Worm (Caenorhabditis elegans) whole organism, L4 larva: ENCODE data around the gene C14B9.10.

ENCODE experiments used
- F10B5.3 ChIP-seq: sonication (generic microtip); optimal IDR thresholded peaks from 2 replicates; lab custom pipeline; 2016; ENCODE audit warnings: mild to moderate bottlenecking, missing genetic modification characterization, missing compliant biosample characterization
- F44E2.7 ChIP-seq: fragments of 200-800 bp; sonication (Bioruptor generic); IDR thresholded peaks from 2 replicates; pipeline ENCODE4 v2.1.2; 2022; ENCODE audit warnings: missing genetic modification characterization, missing compliant biosample characterization
- T20F7.1 ChIP-seq: fragments of 200-800 bp; sonication (Bioruptor generic); optimal IDR thresholded peaks from 2 replicates; lab custom pipeline; 2018; ENCODE audit warnings: mild to moderate bottlenecking, missing genetic modification characterization, missing compliant biosample characterization
- Y48G9A.11 ChIP-seq: fragments of 200-800 bp; sonication (Bioruptor generic); IDR thresholded peaks from 2 replicates; pipeline ENCODE4 v1.3.6; 2022; ENCODE audit warnings: missing genetic modification reagents, missing genetic modification characterization, missing compliant biosample characterization
- Y5F2A.4 ChIP-seq: fragments of 200-800 bp; sonication (Bioruptor generic); optimal IDR thresholded peaks from 2 replicates; lab custom pipeline; 2018; ENCODE audit warnings: mild to moderate bottlenecking, missing genetic modification characterization, missing compliant biosample characterization
- Y75B8A.6 ChIP-seq: fragments of 200-800 bp; sonication (Bioruptor generic); IDR thresholded peaks from 2 replicates; pipeline ENCODE4 v1.3.6; 2022; ENCODE audit warnings: missing genetic modification reagents, missing genetic modification characterization, missing compliant biosample characterization
- arid-1 ChIP-seq: fragments of 200-800 bp; sonication (Bioruptor generic); conservative IDR thresholded peaks from 2 replicates; pipeline ENCODE4 v1.3.6; 2022; ENCODE audit warnings: missing genetic modification reagents, missing genetic modification characterization, missing compliant biosample characterization
- ceh-20 ChIP-seq: fragments of 200-800 bp; sonication (Bioruptor generic); IDR thresholded peaks from 2 replicates; pipeline ENCODE4 v1.3.6; 2022; ENCODE audit warnings: missing genetic modification reagents, missing genetic modification characterization, missing compliant biosample characterization
- ceh-28 ChIP-seq: fragments of 150-350 bp; optimal IDR thresholded peaks from 2 replicates; lab custom pipeline; 2014; ENCODE audit warnings: missing biosample characterization, missing genetic modification reagents, missing genetic modification characterization
- ceh-44 ChIP-seq: fragments of 200-800 bp; sonication (Bioruptor generic); IDR thresholded peaks from 2 replicates; pipeline ENCODE4 v1.3.6; 2022; ENCODE audit warnings: missing genetic modification reagents, missing genetic modification characterization, missing compliant biosample characterization
- ceh-62 ChIP-seq: sonication (generic microtip); optimal IDR thresholded peaks from 2 replicates; lab custom pipeline; 2017; ENCODE audit warnings: missing biosample characterization, missing genetic modification characterization
- ces-1 ChIP-seq: fragments of 150-350 bp; sonication (generic microtip); optimal IDR thresholded peaks from 4 replicates; lab custom pipeline; 2014; ENCODE audit warnings: missing biosample characterization, missing genetic modification reagents, missing genetic modification characterization
- daf-16 ChIP-seq, 3 experiments: sonication (generic microtip); optimal IDR thresholded peaks; 2 replicates each; lab custom pipeline; 2016 to 2017; ENCODE audit warnings: missing genetic modification characterization in 3 of 3, missing genetic modification reagents in 3 of 3, mild to moderate bottlenecking in 2 of 3, missing compliant biosample characterization in 2 of 3, missing biosample characterization in 1 of 3, moderate library complexity in 1 of 3
- dmd-9 ChIP-seq: fragments of 200-800 bp; sonication (Bioruptor generic); IDR thresholded peaks from 2 replicates; pipeline ENCODE4 v1.3.6; 2022; ENCODE audit warnings: missing genetic modification reagents, missing genetic modification characterization, missing compliant biosample characterization
- dpl-1 ChIP-seq: fragments of 150-350 bp; optimal IDR thresholded peaks from 2 replicates; lab custom pipeline; 2014; ENCODE audit warnings: missing biosample characterization, missing genetic modification reagents, missing genetic modification characterization
- dve-1 ChIP-seq: sonication (generic microtip); optimal IDR thresholded peaks from 2 replicates; lab custom pipeline; 2017; ENCODE audit warnings: antibody characterized with exemption, mild to moderate bottlenecking, missing genetic modification characterization, missing compliant biosample characterization; ENCODE audit not compliant: insufficient read depth
- hlh-11 ChIP-seq: fragments of 200-800 bp; sonication (Bioruptor generic); optimal IDR thresholded peaks from 2 replicates; lab custom pipeline; 2018; ENCODE audit warnings: mild to moderate bottlenecking, missing genetic modification characterization, missing compliant biosample characterization
- hlh-30 ChIP-seq: sonication (generic microtip); optimal IDR thresholded peaks from 2 replicates; lab custom pipeline; 2017; ENCODE audit warnings: antibody characterized with exemption, mild to moderate bottlenecking, missing genetic modification characterization, missing compliant biosample characterization; ENCODE audit not compliant: insufficient read depth
- jun-1 ChIP-seq: fragments of 150-350 bp; optimal IDR thresholded peaks from 2 replicates; lab custom pipeline; 2014; ENCODE audit warnings: missing biosample characterization, missing genetic modification reagents, missing genetic modification characterization
- lin-1 ChIP-seq: fragments of 200-800 bp; sonication (Bioruptor generic); IDR thresholded peaks from 2 replicates; pipeline ENCODE4 v1.3.6; 2022; ENCODE audit warnings: missing genetic modification reagents, missing genetic modification characterization, missing compliant biosample characterization
- lin-29 ChIP-seq: fragments of 200-800 bp; sonication (Bioruptor generic); IDR thresholded peaks from 2 replicates; pipeline ENCODE4 v1.3.6; 2022; ENCODE audit warnings: missing genetic modification reagents, missing genetic modification characterization, missing compliant biosample characterization
- lir-3 ChIP-seq: sonication (generic microtip); optimal IDR thresholded peaks from 2 replicates; lab custom pipeline; 2016; ENCODE audit warnings: mild to moderate bottlenecking, missing genetic modification characterization, missing compliant biosample characterization
- lsy-2 ChIP-seq, 2 experiments: fragments of 150-350 bp in 1 of 2; sonication (generic microtip) in 1 of 2; optimal IDR thresholded peaks; 2 replicates each; lab custom pipeline; 2014 to 2017; ENCODE audit warnings: missing biosample characterization in 2 of 2, missing genetic modification characterization in 2 of 2
- madf-5 ChIP-seq, 2 experiments: fragments of 200-800 bp; sonication (Bioruptor generic); IDR thresholded peaks; 2 replicates each; pipeline ENCODE4 v1.3.6; 2022; ENCODE audit warnings: missing compliant biosample characterization in 2 of 2, missing genetic modification characterization in 2 of 2
- mdl-1 ChIP-seq, 2 experiments: fragments of 150-350 bp in 1 of 2; sonication (generic microtip) in 1 of 2; optimal IDR thresholded peaks; 2 replicates each; lab custom pipeline; 2014 to 2017; ENCODE audit warnings: missing biosample characterization in 2 of 2, missing genetic modification characterization in 2 of 2
- mdt-29 ChIP-seq: fragments of 200-800 bp; sonication (Bioruptor generic); IDR thresholded peaks from 2 replicates; pipeline ENCODE4 v1.3.6; 2022; ENCODE audit warnings: missing genetic modification reagents, missing genetic modification characterization, missing compliant biosample characterization
- mes-2 ChIP-seq: sonication (generic microtip); optimal IDR thresholded peaks from 2 replicates; lab custom pipeline; 2016; ENCODE audit warnings: missing genotype, mild to moderate bottlenecking, missing genetic modification characterization, missing compliant biosample characterization; ENCODE audit not compliant: poor library complexity, severe bottlenecking
- nhr-10 ChIP-seq: fragments of 150-350 bp; optimal IDR thresholded peaks from 2 replicates; lab custom pipeline; 2014; ENCODE audit warnings: missing biosample characterization, missing genetic modification characterization
- nhr-11 ChIP-seq: fragments of 150-350 bp; optimal IDR thresholded peaks from 2 replicates; lab custom pipeline; 2014; ENCODE audit warnings: missing biosample characterization, missing genetic modification characterization
- nhr-111 ChIP-seq: fragments of 200-800 bp; sonication (Bioruptor generic); optimal IDR thresholded peaks from 2 replicates; lab custom pipeline; 2018; ENCODE audit warnings: mild to moderate bottlenecking, missing genetic modification characterization, missing compliant biosample characterization
- nhr-237 ChIP-seq: sonication (generic microtip); optimal IDR thresholded peaks from 2 replicates; lab custom pipeline; 2017; ENCODE audit warnings: missing biosample characterization, missing genetic modification characterization
- nhr-41 ChIP-seq: fragments of 200-800 bp; sonication (Bioruptor generic); IDR thresholded peaks from 2 replicates; pipeline ENCODE4 v1.3.6; 2022; ENCODE audit warnings: missing genetic modification reagents, missing genetic modification characterization, missing compliant biosample characterization
- nhr-42 ChIP-seq: fragments of 200-800 bp; sonication (Bioruptor generic); IDR thresholded peaks from 2 replicates; pipeline ENCODE4 v1.3.6; 2022; ENCODE audit warnings: missing genetic modification characterization, missing compliant biosample characterization
- nhr-6 ChIP-seq: fragments of 150-350 bp; optimal IDR thresholded peaks from 2 replicates; lab custom pipeline; 2014; ENCODE audit warnings: missing biosample characterization, missing genetic modification characterization
- nhr-76 ChIP-seq: fragments of 150-350 bp; optimal IDR thresholded peaks from 2 replicates; lab custom pipeline; 2014; ENCODE audit warnings: missing biosample characterization, missing genetic modification characterization
- rbr-2 ChIP-seq: sonication (generic microtip); optimal IDR thresholded peaks from 2 replicates; lab custom pipeline; 2016; ENCODE audit warnings: missing genotype, missing genetic modification characterization, missing compliant biosample characterization
- snpc-4 ChIP-seq: fragments of 150-350 bp; optimal IDR thresholded peaks from 2 replicates; lab custom pipeline; 2014; ENCODE audit warnings: missing biosample characterization, missing genetic modification characterization
- tag-97 ChIP-seq: fragments of 200-800 bp; sonication (Bioruptor generic); IDR thresholded peaks from 2 replicates; pipeline ENCODE4 v1.3.6; 2022; ENCODE audit warnings: missing genetic modification characterization, missing compliant biosample characterization
- unc-130 ChIP-seq: sonication (generic microtip); optimal IDR thresholded peaks from 2 replicates; lab custom pipeline; 2016; ENCODE audit warnings: missing genetic modification reagents, missing genetic modification characterization, missing compliant biosample characterization
- unc-62 ChIP-seq, 3 experiments: fragments of 150-350 bp in 1 of 3; sonication (generic microtip); optimal IDR thresholded peaks in 2 of 3; peaks in 1 of 3; 1 replicate in 1 of 3; 2 replicates in 2 of 3; lab custom pipeline; 2014 to 2017; ENCODE audit warnings: missing biosample characterization in 3 of 3, missing genetic modification characterization in 3 of 3, missing genetic modification reagents in 3 of 3, missing genotype in 1 of 3
- zag-1 ChIP-seq: fragments of 150-350 bp; optimal IDR thresholded peaks from 2 replicates; lab custom pipeline; 2014; ENCODE audit warnings: missing biosample characterization, missing genetic modification characterization
- ztf-11 ChIP-seq: fragments of 150-350 bp; optimal IDR thresholded peaks from 2 replicates; lab custom pipeline; 2014; ENCODE audit warnings: missing biosample characterization, missing genetic modification characterization

The C14B9.10 gene

DNA sequence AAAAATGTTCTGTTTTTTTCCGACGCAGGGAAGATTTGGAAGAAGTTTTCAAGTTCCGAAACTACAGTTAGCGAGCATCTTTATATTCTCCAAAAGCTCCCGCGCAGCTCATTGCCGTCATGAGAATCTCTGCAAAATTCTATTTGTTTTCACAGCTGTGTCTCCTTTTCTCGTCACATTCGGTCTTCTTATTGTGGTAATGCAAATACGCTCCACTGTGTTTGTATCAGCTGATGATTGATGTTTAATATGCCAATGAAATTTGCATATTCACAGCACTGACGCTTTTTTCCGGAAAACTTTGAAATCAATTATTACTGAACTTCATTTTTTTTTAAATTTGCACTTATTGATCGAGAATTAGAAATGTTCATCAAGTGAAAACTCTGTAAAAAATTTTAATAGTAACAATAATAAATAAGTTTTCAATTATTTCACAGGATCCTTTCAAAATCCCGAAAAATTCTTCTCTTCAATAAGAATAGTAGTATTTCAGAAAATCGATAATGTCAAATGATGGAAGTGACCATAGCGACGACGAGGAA lies 37.5 kb upstream of the C14B9.10 start, which contains the start of gene K06H7.2 (continued):
- TF ChIP-seq hlh-11 (tag; lab: Kevin White, UChicago): peak; percentile 89
- TF ChIP-seq daf-16 (GFP tag; optimal IDR thresholded peaks at IDR 0.05; lab: Kevin White, UChicago): no peak
- TF ChIP-seq daf-16 (tag; optimal IDR thresholded peaks at IDR 0.05; lab: Kevin White, UChicago): peak; percentile 9
- TF ChIP-seq ztf-11 (tag; lab: Kevin White, UChicago): no peak
- peak; percentile 63 for TF ChIP-seq dve-1
- peak; percentile 72 for TF ChIP-seq mes-2
- peak; percentile 50 for TF ChIP-seq nhr-6

DNA sequence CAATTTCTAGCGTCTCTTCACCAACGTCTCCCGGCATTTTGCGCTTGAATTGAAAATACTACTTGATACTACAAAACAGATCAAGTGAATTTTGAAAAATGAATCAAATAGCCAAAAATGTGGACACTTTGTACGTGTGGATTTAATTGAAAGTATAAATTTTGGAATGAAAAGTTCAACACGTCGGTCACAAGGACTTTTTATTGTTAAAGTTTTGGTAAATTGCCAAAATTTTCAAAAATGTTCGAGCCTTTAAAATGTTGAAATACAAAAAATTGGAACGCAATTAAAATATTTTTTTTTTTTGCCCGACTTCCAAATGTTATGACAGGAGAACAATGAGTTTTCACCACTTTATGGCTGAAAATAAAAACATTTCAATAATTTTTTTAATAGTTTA lies 32.5 kb upstream of the C14B9.10 start, which contains the start of gene K06H7.8:
Gene K06H7.8 (minus strand): TSS at position 101 of the 400 bp plus-strand sequence.
- no peak for TF ChIP-seq zag-1 (tag; lab: Kevin White, UChicago)
- TF ChIP-seq ceh-28 (tag; lab: Kevin White, UChicago): no peak
- no peak for TF ChIP-seq ces-1 (GFP tag; lab: Kevin White, UChicago)
- TF ChIP-seq unc-62 (GFP tag; optimal IDR thresholded peaks at IDR 0.05 in 1 of 2; lab: Kevin White, UChicago): no peak
- no peak for TF ChIP-seq unc-62 (tag; optimal IDR thresholded peaks at IDR 0.05; lab: Kevin White, UChicago)
- TF ChIP-seq madf-5 (GFP tag; IDR thresholded peaks at IDR 0.05; lab: Robert Waterston, UW): no peak
- TF ChIP-seq nhr-76 (tag; lab: Kevin White, UChicago): no peak
- TF ChIP-seq rbr-2 (tag; lab: Kevin White, UChicago): no peak
- no peak for TF ChIP-seq ceh-62 (tag; lab: Kevin White, UChicago)
- TF ChIP-seq mdl-1 (tag; optimal IDR thresholded peaks at IDR 0.05; lab: Kevin White, UChicago): no peak

DNA sequence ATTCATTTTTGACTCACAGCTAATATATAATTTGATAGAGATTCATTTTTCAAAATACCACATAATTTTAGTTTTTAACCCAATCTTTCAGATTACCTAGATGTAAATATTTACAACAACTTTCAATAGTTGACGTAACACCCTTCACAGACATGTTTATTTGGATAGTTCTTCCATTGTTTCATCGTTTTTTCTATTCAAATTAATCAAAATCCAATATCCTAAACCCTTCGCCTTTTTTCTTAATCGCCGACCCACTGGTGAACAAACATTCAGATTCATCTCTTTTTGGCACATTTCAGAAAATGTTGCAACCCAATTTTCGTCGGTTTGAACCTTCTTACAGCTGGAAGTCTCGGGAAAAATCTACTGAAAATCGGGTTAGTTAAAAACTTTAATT lies 31.6 kb upstream of the C14B9.10 start, which contains the start of gene K06H7.1:
Gene K06H7.1 (plus strand): TSS at position 301 of the 400 bp plus-strand sequence.
- TF ChIP-seq mdt-29 (GFP tag; lab: Robert Waterston, UW) (no peak), lin-1 (no peak), mes-2 (no peak), lir-3 (tag; lab: Kevin White, UChicago) (no peak), hlh-11 (tag; lab: Kevin White, UChicago) (no peak), nhr-6 (no peak), dpl-1 (GFP tag; lab: Kevin White, UChicago) (no peak), dmd-9 (GFP tag; lab: Robert Waterston, UW) (no peak), nhr-41 (GFP tag; lab: Robert Waterston, UW) (no peak), ceh-62 (tag; lab: Kevin White, UChicago) (no peak), nhr-111 (no peak), arid-1 (GFP tag; lab: Robert Waterston, UW) (no peak), daf-16 (GFP tag; optimal IDR thresholded peaks at IDR 0.05; lab: Kevin White, UChicago) (no peak), daf-16 (tag; optimal IDR thresholded peaks at IDR 0.05; lab: Kevin White, UChicago) (no peak), Y5F2A.4 (GFP tag; lab: Kevin White, UChicago) (no peak)

DNA sequence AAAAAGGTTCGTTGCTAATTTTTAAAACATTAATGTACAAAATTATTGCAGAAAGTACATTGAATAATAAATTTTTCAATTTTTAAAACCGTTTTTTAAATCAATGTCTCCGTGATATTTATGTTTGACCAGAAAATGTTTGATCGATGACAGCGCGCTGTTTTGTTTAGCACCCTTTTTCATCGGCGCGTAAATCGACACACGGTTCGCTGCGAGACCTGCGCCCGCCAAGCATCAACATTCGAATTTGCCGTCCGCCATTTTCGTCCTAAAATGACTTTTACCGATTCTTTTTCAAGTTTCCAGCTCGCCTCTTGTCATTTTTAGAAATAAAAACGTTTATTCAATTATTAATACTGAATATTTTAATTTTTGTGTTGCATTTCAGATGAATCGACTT lies 29.7 kb upstream of the C14B9.10 start, which contains the start of gene plk-1:
Gene plk-1 (plus strand): TSS at position 389 of the 400 bp plus-strand sequence.
- no peak for TF ChIP-seq nhr-42 (GFP tag; lab: Robert Waterston, UW)
- no peak for TF ChIP-seq T20F7.1 (GFP tag; lab: Kevin White, UChicago)
- TF ChIP-seq daf-16 (GFP tag; optimal IDR thresholded peaks at IDR 0.05; lab: Kevin White, UChicago): no peak
- peak; percentile 46 for TF ChIP-seq daf-16 (tag; optimal IDR thresholded peaks at IDR 0.05; lab: Kevin White, UChicago)
- TF ChIP-seq F10B5.3: no peak
- TF ChIP-seq Y5F2A.4 (GFP tag; lab: Kevin White, UChicago): no peak
- TF ChIP-seq nhr-11 (tag; lab: Kevin White, UChicago): no peak
- TF ChIP-seq dmd-9 (GFP tag; lab: Robert Waterston, UW): no peak
- TF ChIP-seq tag-97: no peak
- peak; percentile 50 for TF ChIP-seq nhr-6
- TF ChIP-seq hlh-30: peak; percentile 25
- peak in 1 of 2 experiments; percentile 60 for TF ChIP-seq lsy-2 (tag; optimal IDR thresholded peaks at IDR 0.05; lab: Kevin White, UChicago)
- TF ChIP-seq dpl-1 (GFP tag; lab: Kevin White, UChicago): peak; percentile 72
- no peak for TF ChIP-seq nhr-76 (tag; lab: Kevin White, UChicago)
- no peak for TF ChIP-seq snpc-4 (tag; lab: Kevin White, UChicago)
- no peak for TF ChIP-seq Y48G9A.11 (GFP tag; lab: Robert Waterston, UW)
- no peak for TF ChIP-seq ceh-28 (tag; lab: Kevin White, UChicago)
- no peak for TF ChIP-seq ceh-20
- TF ChIP-seq unc-130 (GFP tag; lab: Kevin White, UChicago): peak; percentile 85
- TF ChIP-seq ceh-62 (tag; lab: Kevin White, UChicago): no peak
- TF ChIP-seq nhr-10 (tag; lab: Kevin White, UChicago): no peak
- TF ChIP-seq nhr-237 (tag; lab: Kevin White, UChicago): no peak
- TF ChIP-seq dve-1: peak; percentile 12
- no peak for TF ChIP-seq Y75B8A.6
- TF ChIP-seq lin-29 (GFP tag; lab: Robert Waterston, UW): no peak
- TF ChIP-seq F44E2.7 (GFP tag; lab: Robert Waterston, UW): no peak
- no peak for TF ChIP-seq ceh-44 (GFP tag; lab: Robert Waterston, UW)
- no peak for TF ChIP-seq zag-1 (tag; lab: Kevin White, UChicago)
- TF ChIP-seq jun-1 (tag; lab: Kevin White, UChicago): no peak
